Worm (Caenorhabditis elegans) whole organism, L3 larva: ENCODE results near the gene npr-16.

ENCODE experiments used
- ZK546.5 ChIP-seq: sonication (generic microtip); optimal IDR thresholded peaks from 2 replicates; lab custom pipeline; 2017; ENCODE audit warnings: missing biosample characterization, missing genetic modification characterization
- eor-1 ChIP-seq, 2 experiments: fragments of 150-350 bp; optimal IDR thresholded peaks; 2 replicates each; lab custom pipeline; 2014 to 2018; ENCODE audit warnings: missing biosample characterization in 2 of 2, missing genetic modification characterization in 2 of 2
- fos-1 ChIP-seq: fragments of 150-350 bp; optimal IDR thresholded peaks from 2 replicates; lab custom pipeline; 2014; ENCODE audit warnings: missing biosample characterization, missing genetic modification characterization
- jun-1 ChIP-seq: fragments of 150-350 bp; optimal IDR thresholded peaks from 2 replicates; lab custom pipeline; 2014; ENCODE audit warnings: missing biosample characterization, missing genetic modification reagents, missing genetic modification characterization
- nfya-1 ChIP-seq: sonication (generic microtip); optimal IDR thresholded peaks from 2 replicates; lab custom pipeline; 2017; ENCODE audit warnings: missing genetic modification characterization, mild to moderate bottlenecking, missing compliant biosample characterization, antibody characterized with exemption, moderate library complexity; ENCODE audit not compliant: insufficient read depth
- pha-4 ChIP-seq: fragments of 150-350 bp; optimal IDR thresholded peaks from 2 replicates; lab custom pipeline; 2014; ENCODE audit warnings: missing biosample characterization, missing genetic modification reagents, missing genetic modification characterization
- tbx-2 ChIP-seq: sonication (generic microtip); optimal IDR thresholded peaks from 2 replicates; lab custom pipeline; 2016; ENCODE audit warnings: mild to moderate bottlenecking, missing genetic modification characterization, missing compliant biosample characterization

DNA sequence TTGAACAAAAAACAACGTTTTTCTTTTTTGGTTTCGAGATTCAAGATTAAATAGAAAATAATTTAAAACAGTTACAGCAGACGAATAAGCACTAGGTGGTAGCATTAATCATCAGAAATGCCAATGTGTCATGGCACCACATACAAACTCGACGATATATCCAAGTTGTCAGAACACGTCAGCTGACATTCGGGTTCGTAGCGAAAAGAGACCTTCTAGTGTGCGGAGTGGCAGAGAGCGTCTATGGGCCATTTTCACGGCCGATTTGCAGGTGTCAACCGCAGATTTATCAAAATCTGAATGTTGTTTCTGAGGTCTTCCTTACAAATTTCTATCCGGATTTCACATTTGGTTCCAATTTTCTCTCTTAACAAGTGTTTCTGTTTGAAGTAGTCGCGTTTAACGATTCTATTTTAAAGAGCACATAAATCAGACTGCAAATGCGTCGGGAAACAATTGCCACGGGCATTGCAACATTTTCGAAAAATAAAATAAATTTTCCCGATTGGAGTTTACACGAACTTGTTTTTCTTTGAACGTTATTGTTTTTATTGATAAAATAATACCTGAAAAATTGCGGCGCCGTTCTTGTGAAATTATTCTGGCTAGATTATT, 30.4 kb upstream of the npr-16 start:
- TF ChIP-seq tbx-2 (tag; lab: Kevin White, UChicago) (no peak), ZK546.5 (tag; lab: Kevin White, UChicago) (no peak), jun-1 (no peak), eor-1 (tag; optimal IDR thresholded peaks at IDR 0.05; lab: Kevin White, UChicago) (no peak), pha-4 (tag; lab: Kevin White, UChicago) (no peak), nfya-1 (tag; lab: Kevin White, UChicago) (no peak), fos-1 (tag; lab: Kevin White, UChicago) (no peak)
